Fruit fly (Drosophila melanogaster) Kc167 (cell line): Measurements from ENCODE around the gene CG18542.
"Not testable (repeated sequence)": the region's sequence is repeated elsewhere in the genome, so short reads cannot be mapped to it uniquely, and the experiment has no call there.

Source experiments
- Myc ChIP-seq: fragments of >200 bp; optimal IDR thresholded peaks from 2 replicates; lab custom pipeline; 2017; ENCODE audit warnings: missing external identifiers
- Sin3A ChIP-seq: fragments of >200 bp; optimal IDR thresholded peaks from 2 replicates; lab custom pipeline; 2018; ENCODE audit warnings: missing external identifiers
- h ChIP-seq: fragments of >200 bp; optimal IDR thresholded peaks from 3 replicates; lab custom pipeline; 2018; ENCODE audit warnings: missing external identifiers
- insv ChIP-seq: fragments of >200 bp; optimal IDR thresholded peaks from 3 replicates; lab custom pipeline; 2018; ENCODE audit warnings: missing external identifiers
- psq ChIP-seq: fragments of >200 bp; optimal IDR thresholded peaks from 2 replicates; lab custom pipeline; 2017; ENCODE audit warnings: missing external identifiers
- ttk ChIP-seq: sonication (Bioruptor generic); optimal IDR thresholded peaks from 2 replicates; lab custom pipeline; 2017; ENCODE audit warnings: missing external identifiers

The CG18542 gene

dm6 chr3R:9685376-9685775 lies at the start of gene CG18542, which contains the start of gene eca:
Gene CG18542, plus strand, starts transcription at chr3R:9685760.
Gene eca, minus strand, starts transcription at chr3R:9685476.
- TF ChIP-seq Myc, ttk, Sin3A (lab: Kevin White, UChicago): not testable (repeated sequence)

dm6 chr3R:9637361-9637760 lies 48.2 kb upstream of the CG18542 start, which contains the start of gene Scm:
Gene Scm, minus strand, starts transcription at chr3R:9637611.
- TF ChIP-seq ttk (lab: Kevin White, UChicago) (no peak), insv (no peak), Myc (lab: Kevin White, UChicago) (no peak), psq (lab: Kevin White, UChicago) (no peak), h (no peak), Sin3A (lab: Kevin White, UChicago) (no peak)

dm6 chr3R:9637882-9638281 lies 47.7 kb upstream of the CG18542 start, which contains the start of gene Dh44:
Gene Dh44, plus strand, starts transcription at chr3R:9638182.
- no peak for TF ChIP-seq psq (lab: Kevin White, UChicago)
- TF ChIP-seq insv = no peak
- no peak for TF ChIP-seq Myc (lab: Kevin White, UChicago)
- TF ChIP-seq h = no peak
- no peak for TF ChIP-seq ttk (lab: Kevin White, UChicago)
- no peak for TF ChIP-seq Sin3A (lab: Kevin White, UChicago)

- TF ChIP-seq Myc (lab: Kevin White, UChicago) = no peak
- TF ChIP-seq ttk (lab: Kevin White, UChicago) = no peak
- TF ChIP-seq psq (lab: Kevin White, UChicago) = no peak
- TF ChIP-seq h = no peak
- TF ChIP-seq insv = no peak
- TF ChIP-seq Sin3A (lab: Kevin White, UChicago) = no peak
Measured at dm6 chr3R:9640313-9640712, 45.2 kb upstream of the CG18542 start.

- TF ChIP-seq psq (lab: Kevin White, UChicago) (no peak), h (no peak), Myc (lab: Kevin White, UChicago) (no peak), insv (no peak), ttk (lab: Kevin White, UChicago) (no peak), Sin3A (lab: Kevin White, UChicago) (no peak)
Measured at dm6 chr3R:9643977-9644376, 41.6 kb upstream of the CG18542 start.

dm6 chr3R:9644620-9645019 lies 40.9 kb upstream of the CG18542 start:
- TF ChIP-seq h (no peak), insv (no peak), psq (lab: Kevin White, UChicago) (no peak), ttk (lab: Kevin White, UChicago) (no peak), Myc (lab: Kevin White, UChicago) (no peak), Sin3A (lab: Kevin White, UChicago) (no peak)

- TF ChIP-seq insv (no peak), psq (lab: Kevin White, UChicago) (no peak), Myc (lab: Kevin White, UChicago) (no peak), Sin3A (lab: Kevin White, UChicago) (no peak), ttk (lab: Kevin White, UChicago) (no peak), h (no peak)
Measured at dm6 chr3R:9646104-9646707, 39.4 kb upstream of the CG18542 start, which contains the start of gene Fst. Gene Fst, minus strand, starts transcription at chr3R:9646154.

- no peak for TF ChIP-seq h
- no peak for TF ChIP-seq Sin3A (lab: Kevin White, UChicago)
Measured at dm6 chr3R:9665405-9665804, 20.2 kb upstream of the CG18542 start.

dm6 chr3R:9673207-9673606 lies 12.4 kb upstream of the CG18542 start:
- TF ChIP-seq h (no peak), insv (no peak), Myc (lab: Kevin White, UChicago) (no peak), ttk (lab: Kevin White, UChicago) (no peak), Sin3A (lab: Kevin White, UChicago) (no peak), psq (lab: Kevin White, UChicago) (no peak)

- no peak for TF ChIP-seq Sin3A (lab: Kevin White, UChicago)
- no peak for TF ChIP-seq ttk (lab: Kevin White, UChicago)
Measured at dm6 chr3R:9674196-9674693, 11.3 kb upstream of the CG18542 start, which contains the start of gene Dhc1. Gene Dhc1, minus strand, starts transcription at chr3R:9674643.

- TF ChIP-seq Myc (lab: Kevin White, UChicago) (no peak), psq (lab: Kevin White, UChicago) (no peak), h (no peak), ttk (lab: Kevin White, UChicago) (no peak), Sin3A (lab: Kevin White, UChicago) (no peak), insv (no peak)
Measured at dm6 chr3R:9674968-9675573, 10.5 kb upstream of the CG18542 start, which contains the start of gene Nepl12. Gene Nepl12, plus strand, starts transcription at chr3R:9675523.

- TF ChIP-seq h (no peak), Sin3A (lab: Kevin White, UChicago) (no peak), Myc (lab: Kevin White, UChicago) (no peak), insv (no peak), ttk (lab: Kevin White, UChicago) (no peak), psq (lab: Kevin White, UChicago) (no peak)
Measured at dm6 chr3R:9677734-9678341, 7.7 kb upstream of the CG18542 start, which contains the start of gene p23. Gene p23, plus strand, starts transcription at chr3R:9677927.
